Worm (Caenorhabditis elegans): ENCODE data around the gene C03A7.2.

C03A7.2 gene

ce11 chrV:5177209-5177608 lies 4.5 kb upstream of the C03A7.2 start, which contains the start of gene ugt-51:
TSS of gene ugt-51 (minus strand) at chrV:5177309.
- TF ChIP-seq ama-1 (optimal IDR thresholded peaks at IDR 0.05): no peak
- TF ChIP-seq B0310.2 (tag; optimal IDR thresholded peaks at IDR 0.05): no peak
- no peak for TF ChIP-seq ceh-13 (GFP tag; optimal IDR thresholded peaks at IDR 0.05)
- TF ChIP-seq ceh-36 (tag; optimal IDR thresholded peaks at IDR 0.05): no peak
- TF ChIP-seq hmbx-1 (tag; optimal IDR thresholded peaks at IDR 0.05): no peak
- TF ChIP-seq tbx-11 (GFP tag; IDR thresholded peaks at IDR 0.05): no peak
- no peak for TF ChIP-seq scrt-1 (GFP tag; IDR thresholded peaks at IDR 0.05)
- TF ChIP-seq tra-4 (tag; optimal IDR thresholded peaks at IDR 0.05): no peak
- TF ChIP-seq hmg-4 (GFP tag; optimal IDR thresholded peaks at IDR 0.05): no peak
- no peak for TF ChIP-seq sea-1 (GFP tag; conservative IDR thresholded peaks at IDR 0.05)

- TF ChIP-seq hmbx-1 (tag; optimal IDR thresholded peaks at IDR 0.05): no peak
- TF ChIP-seq ceh-36 (tag; optimal IDR thresholded peaks at IDR 0.05): no peak
- TF ChIP-seq tbx-37 (GFP tag; conservative IDR thresholded peaks at IDR 0.05): no peak
- no peak for TF ChIP-seq tra-4 (tag; optimal IDR thresholded peaks at IDR 0.05)
- TF ChIP-seq ceh-13 (GFP tag; optimal IDR thresholded peaks at IDR 0.05): no peak
- no peak for TF ChIP-seq sea-1 (GFP tag; conservative IDR thresholded peaks at IDR 0.05)
- TF ChIP-seq tbx-11 (GFP tag; IDR thresholded peaks at IDR 0.05): no peak
- TF ChIP-seq hnd-1 (tag; optimal IDR thresholded peaks at IDR 0.05): no peak
- no peak for TF ChIP-seq ama-1 (optimal IDR thresholded peaks at IDR 0.05)
- no peak for TF ChIP-seq ets-7 (tag; optimal IDR thresholded peaks at IDR 0.05)
- no peak for TF ChIP-seq pes-1 (GFP tag; IDR thresholded peaks at IDR 0.05)
- TF ChIP-seq B0310.2 (tag; optimal IDR thresholded peaks at IDR 0.05): no peak
- TF ChIP-seq flt-1 (GFP tag; IDR thresholded peaks at IDR 0.05): no peak
- TF ChIP-seq F13C5.2 (tag; optimal IDR thresholded peaks at IDR 0.05): no peak
- no peak for TF ChIP-seq aly-1 (tag; optimal IDR thresholded peaks at IDR 0.05)
- TF ChIP-seq hmg-4 (GFP tag; optimal IDR thresholded peaks at IDR 0.05): no peak
- TF ChIP-seq scrt-1 (GFP tag; IDR thresholded peaks at IDR 0.05): no peak
These were observed 3.7 kb upstream of the C03A7.2 start for ce11 chrV:5178051-5178450.

ce11 chrV:5192501-5192900 lies 10.8 kb downstream of the C03A7.2 start, which contains the start of gene C03A7.13:
TSS of gene C03A7.13 (minus strand) at chrV:5192543.
- no peak for TF ChIP-seq tbx-37 (GFP tag; conservative IDR thresholded peaks at IDR 0.05)
- TF ChIP-seq hmg-4 (GFP tag; optimal IDR thresholded peaks at IDR 0.05): no peak
- TF ChIP-seq scrt-1 (GFP tag; IDR thresholded peaks at IDR 0.05): no peak
- no peak for TF ChIP-seq sea-1 (GFP tag; conservative IDR thresholded peaks at IDR 0.05)
- no peak for TF ChIP-seq ama-1 (optimal IDR thresholded peaks at IDR 0.05)
- no peak for TF ChIP-seq tbx-11 (GFP tag; IDR thresholded peaks at IDR 0.05)
- TF ChIP-seq ceh-13 (GFP tag; optimal IDR thresholded peaks at IDR 0.05): no peak
- TF ChIP-seq aly-1 (tag; optimal IDR thresholded peaks at IDR 0.05): no peak
- TF ChIP-seq hmbx-1 (tag; optimal IDR thresholded peaks at IDR 0.05): no peak
- TF ChIP-seq flt-1 (GFP tag; IDR thresholded peaks at IDR 0.05): no peak
- no peak for TF ChIP-seq tra-4 (tag; optimal IDR thresholded peaks at IDR 0.05)
- no peak for TF ChIP-seq B0310.2 (tag; optimal IDR thresholded peaks at IDR 0.05)
- TF ChIP-seq hnd-1 (tag; optimal IDR thresholded peaks at IDR 0.05): no peak

DNA sequence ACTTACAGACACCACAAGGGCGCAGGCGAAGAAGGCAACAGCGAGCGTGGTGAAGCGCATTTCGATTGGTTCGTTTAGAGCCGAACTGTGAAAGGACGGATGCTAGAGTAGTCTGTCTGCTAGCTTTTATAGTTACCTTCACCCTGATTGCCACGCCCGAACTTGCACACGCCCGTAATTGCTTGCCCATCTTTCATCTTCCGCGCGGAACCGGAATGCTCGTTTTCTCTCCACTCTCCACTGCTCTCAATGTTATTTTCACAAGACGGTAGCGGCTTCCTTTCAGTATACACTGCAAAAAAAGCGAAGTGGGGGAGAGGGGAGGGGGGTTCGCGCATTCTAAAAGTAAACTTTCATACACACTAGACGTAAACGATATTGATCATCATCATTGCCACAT lies 12.8 kb downstream of the C03A7.2 start, which contains the start of gene abu-8:
abu-8 (minus strand) TSS at position 101 of the 400 bp plus-strand sequence.
- TF ChIP-seq ama-1 (optimal IDR thresholded peaks at IDR 0.05): no peak

ce11 chrV:5198240-5198639 lies 16.5 kb downstream of the C03A7.2 start, which contains the start of gene Y47A7.2:
TSS of gene Y47A7.2 (minus strand) at chrV:5198340.
- TF ChIP-seq ama-1 (optimal IDR thresholded peaks at IDR 0.05): no peak
- TF ChIP-seq B0310.2 (tag; optimal IDR thresholded peaks at IDR 0.05): no peak
- TF ChIP-seq hmbx-1 (tag; optimal IDR thresholded peaks at IDR 0.05): no peak
- TF ChIP-seq ceh-36 (tag; optimal IDR thresholded peaks at IDR 0.05): no peak
- TF ChIP-seq hmg-4 (GFP tag; optimal IDR thresholded peaks at IDR 0.05): no peak
- no peak for TF ChIP-seq ets-7 (tag; optimal IDR thresholded peaks at IDR 0.05)
- no peak for TF ChIP-seq pes-1 (GFP tag; IDR thresholded peaks at IDR 0.05)
- no peak for TF ChIP-seq aly-1 (tag; optimal IDR thresholded peaks at IDR 0.05)
- TF ChIP-seq F13C5.2 (tag; optimal IDR thresholded peaks at IDR 0.05): no peak
- TF ChIP-seq scrt-1 (GFP tag; IDR thresholded peaks at IDR 0.05): no peak
- no peak for TF ChIP-seq hnd-1 (tag; optimal IDR thresholded peaks at IDR 0.05)
- TF ChIP-seq tbx-11 (GFP tag; IDR thresholded peaks at IDR 0.05): no peak
- TF ChIP-seq tbx-37 (GFP tag; conservative IDR thresholded peaks at IDR 0.05): no peak

DNA sequence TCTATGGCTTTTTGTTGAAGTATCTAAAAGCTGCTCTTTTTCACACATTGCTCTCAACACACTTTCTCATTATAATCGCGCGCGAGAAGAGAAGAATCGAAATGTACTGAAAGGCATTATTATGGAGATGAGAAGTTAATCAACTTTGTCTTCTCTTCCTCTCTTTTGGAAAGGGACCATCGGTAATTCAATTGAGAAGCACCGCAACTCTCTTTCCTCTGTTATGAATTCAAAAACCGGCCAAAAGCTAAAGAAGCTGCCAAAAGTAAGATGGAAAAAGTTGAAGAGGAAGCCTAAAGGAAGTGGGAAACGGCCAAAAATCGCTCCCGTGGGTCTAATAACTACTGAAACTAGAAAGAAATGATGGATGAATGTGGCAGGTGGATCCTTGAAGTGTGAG lies 18.5 kb downstream of the C03A7.2 start:
- no peak for TF ChIP-seq B0310.2 (tag; optimal IDR thresholded peaks at IDR 0.05)
- no peak for TF ChIP-seq flt-1 (GFP tag; IDR thresholded peaks at IDR 0.05)
- no peak for TF ChIP-seq hmg-4 (GFP tag; optimal IDR thresholded peaks at IDR 0.05)

DNA sequence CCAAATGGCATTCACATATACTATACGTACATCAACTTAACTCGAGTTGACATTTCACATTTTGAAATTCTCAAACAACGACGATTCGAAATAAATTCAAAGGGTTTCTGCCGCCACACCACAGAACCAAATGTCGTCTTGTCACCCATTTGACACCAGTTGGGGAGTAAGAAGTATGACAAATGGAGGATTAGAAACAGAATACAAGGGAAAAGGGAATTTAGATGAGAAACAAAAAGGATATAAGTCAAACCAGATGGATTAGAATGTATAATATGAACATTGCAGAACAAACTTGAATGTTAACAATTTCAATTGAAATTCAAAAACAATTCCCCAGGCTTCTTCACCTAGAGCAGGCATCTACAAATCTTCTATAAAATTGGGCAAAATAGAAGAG lies 20.0 kb downstream of the C03A7.2 start:
- no peak for TF ChIP-seq ceh-36 (tag; optimal IDR thresholded peaks at IDR 0.05)
- no peak for TF ChIP-seq tra-4 (tag; optimal IDR thresholded peaks at IDR 0.05)

DNA sequence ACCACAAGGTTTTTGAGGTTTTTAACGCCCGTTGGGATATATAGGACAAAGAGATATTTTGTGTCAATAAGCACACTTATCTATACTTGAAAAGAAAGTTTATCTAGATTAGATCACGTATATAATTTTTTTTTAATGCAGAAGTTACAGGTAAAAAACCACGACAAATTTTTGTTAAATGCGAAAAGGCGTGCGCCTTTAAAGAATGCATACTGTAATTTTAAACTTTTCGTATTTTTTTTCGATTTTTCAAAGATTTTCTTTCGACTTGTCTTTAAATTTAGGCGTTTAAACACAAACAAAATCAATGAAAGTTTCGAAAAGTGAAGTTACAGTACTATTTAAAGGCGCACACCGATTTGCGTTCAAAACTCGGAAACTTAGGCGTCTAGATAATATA lies 21.9 kb downstream of the C03A7.2 start:
- TF ChIP-seq pes-1 (GFP tag; IDR thresholded peaks at IDR 0.05) (no peak), ceh-36 (tag; optimal IDR thresholded peaks at IDR 0.05) (no peak), tbx-37 (GFP tag; conservative IDR thresholded peaks at IDR 0.05) (no peak), B0310.2 (tag; optimal IDR thresholded peaks at IDR 0.05) (no peak)

DNA sequence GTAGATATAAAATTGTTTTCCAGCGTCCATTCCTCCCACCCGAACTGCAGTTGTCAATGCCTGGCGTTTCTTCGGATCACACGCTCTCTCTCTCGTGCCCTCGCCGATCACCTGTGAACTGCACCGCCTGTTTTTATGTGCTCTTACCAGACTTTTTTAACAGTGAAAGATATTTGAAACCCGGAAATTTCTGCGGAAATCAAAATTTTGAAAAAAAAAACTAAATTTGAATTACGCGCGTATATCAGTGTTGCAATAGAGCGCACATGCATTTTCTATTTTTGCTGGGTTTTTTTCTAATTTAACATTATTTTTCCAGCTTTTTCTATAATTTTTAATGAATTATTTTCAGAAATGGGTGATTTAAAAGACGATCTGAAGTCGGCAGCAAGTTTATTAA lies 22.4 kb downstream of the C03A7.2 start, which contains the start of gene ttc-37:
ttc-37 (plus strand) TSS at position 349 of the 400 bp plus-strand sequence.
- TF ChIP-seq tra-4 (tag; optimal IDR thresholded peaks at IDR 0.05) (no peak), hmbx-1 (tag; optimal IDR thresholded peaks at IDR 0.05) (no peak), sea-1 (GFP tag; conservative IDR thresholded peaks at IDR 0.05) (no peak), aly-1 (tag; optimal IDR thresholded peaks at IDR 0.05) (no peak), hnd-1 (tag; optimal IDR thresholded peaks at IDR 0.05) (no peak), flt-1 (GFP tag; IDR thresholded peaks at IDR 0.05) (no peak), ceh-36 (tag; optimal IDR thresholded peaks at IDR 0.05) (no peak), tbx-37 (GFP tag; conservative IDR thresholded peaks at IDR 0.05) (no peak), ceh-13 (GFP tag; optimal IDR thresholded peaks at IDR 0.05) (no peak), scrt-1 (GFP tag; IDR thresholded peaks at IDR 0.05) (no peak), tbx-11 (GFP tag; IDR thresholded peaks at IDR 0.05) (no peak), hmg-4 (GFP tag; optimal IDR thresholded peaks at IDR 0.05) (no peak), ama-1 (optimal IDR thresholded peaks at IDR 0.05) (no peak), B0310.2 (tag; optimal IDR thresholded peaks at IDR 0.05) (no peak), pes-1 (GFP tag; IDR thresholded peaks at IDR 0.05) (no peak), F13C5.2 (tag; optimal IDR thresholded peaks at IDR 0.05) (no peak), ets-7 (tag; optimal IDR thresholded peaks at IDR 0.05) (no peak)

Measured in whole organism, early embryonic.